Fruit fly (Drosophila melanogaster) S2 (cell line): ENCODE results near the gene Mgat4b.

ENCODE experiments used
- CG8478 ChIP-seq: fragments of >200 bp; optimal IDR thresholded peaks from 2 replicates; lab custom pipeline; 2018
- CTCF ChIP-seq, 2 experiments: fragments of >200 bp; optimal IDR thresholded peaks; 2 replicates each; lab custom pipeline; 2018

dm6 chr3L:14803236-14803635 is 34.2 kb upstream of the Mgat4b start, which contains the start of gene gnu:
- TF ChIP-seq CTCF (optimal IDR thresholded peaks at IDR 0.05; lab: Kevin White, UChicago) = no peak
- TF ChIP-seq CG8478 = no peak
